Worm (Caenorhabditis elegans): Measurements from ENCODE around the gene F35A5.5.

Gene F35A5.5

DNA sequence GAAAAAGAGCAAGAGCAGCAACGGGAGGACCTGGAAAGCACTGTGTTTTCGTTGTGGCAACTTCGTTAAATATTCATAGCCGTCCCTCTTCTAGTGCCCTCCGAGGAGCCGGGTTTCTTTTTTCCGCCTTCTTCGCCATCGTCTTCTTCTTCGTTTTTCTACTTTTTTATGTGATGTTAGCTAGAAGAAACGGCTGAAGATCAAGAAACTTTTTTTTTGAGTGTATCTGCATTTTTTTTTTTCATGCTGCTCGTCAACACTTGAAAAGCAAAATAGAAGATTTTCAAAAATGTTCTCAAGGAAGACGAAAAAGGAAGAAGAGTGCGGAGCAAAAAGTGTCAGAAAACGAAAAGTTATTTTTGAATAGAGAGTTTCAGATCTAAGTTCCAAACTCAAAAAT lies 31.8 kb upstream of the F35A5.5 start:
- TF ChIP-seq snpc-4 (GFP tag; optimal IDR thresholded peaks at IDR 0.05): no peak
- no peak for TF ChIP-seq snpc-4 (tag; optimal IDR thresholded peaks at IDR 0.05)
- no peak for TF ChIP-seq unc-130 (GFP tag; optimal IDR thresholded peaks at IDR 0.05)
- TF ChIP-seq tbp1 (GFP tag; optimal IDR thresholded peaks at IDR 0.05): no peak
- TF ChIP-seq ama-1 (optimal IDR thresholded peaks at IDR 0.05): no peak
- TF ChIP-seq ama-1 (GFP tag; optimal IDR thresholded peaks at IDR 0.05): no peak
- TF ChIP-seq C17E4.6 (GFP tag; IDR thresholded peaks at IDR 0.05): no peak
- TF ChIP-seq ceh-27 (GFP tag; optimal IDR thresholded peaks at IDR 0.05): no peak
- no peak for TF ChIP-seq lir-1 (GFP tag; conservative IDR thresholded peaks at IDR 0.05)
- TF ChIP-seq attf-3 (GFP tag; conservative IDR thresholded peaks at IDR 0.05): no peak
- TF ChIP-seq F10E7.11 (tag; optimal IDR thresholded peaks at IDR 0.05): no peak
- no peak for TF ChIP-seq rpc-1 (optimal IDR thresholded peaks at IDR 0.05)
- TF ChIP-seq rpc-1 (tag; optimal IDR thresholded peaks at IDR 0.05): no peak
- TF ChIP-seq B0261.1 (tag; optimal IDR thresholded peaks at IDR 0.05): no peak
- TF ChIP-seq ceh-40 (GFP tag; IDR thresholded peaks at IDR 0.05): no peak
- no peak for TF ChIP-seq mcd-1 (GFP tag; IDR thresholded peaks at IDR 0.05)

DNA sequence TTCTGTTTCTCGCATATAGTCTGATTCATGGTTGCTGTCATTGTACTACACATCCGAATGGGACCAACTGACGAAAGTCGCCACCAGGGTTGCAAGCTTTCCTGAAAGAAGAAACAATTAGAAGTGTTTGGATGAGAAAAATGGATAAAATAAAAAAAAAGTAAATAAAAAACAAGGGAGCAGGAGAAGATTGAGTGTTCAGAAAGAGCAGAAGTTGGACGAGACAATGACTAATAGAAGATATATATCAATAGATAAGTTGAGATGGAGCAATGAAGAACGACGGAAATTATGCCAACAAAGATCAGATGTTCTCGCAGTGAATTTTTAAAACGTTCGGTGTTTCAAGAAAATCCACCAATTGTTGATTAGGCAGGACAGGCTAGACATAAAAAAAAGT lies 31.3 kb upstream of the F35A5.5 start, which contains the start of gene fkh-9:
Gene fkh-9, minus strand, starts transcription at position 101 of the 400 bp plus-strand sequence.
- no peak for TF ChIP-seq egrh-3 (GFP tag; IDR thresholded peaks at IDR 0.05)
- TF ChIP-seq aptf-2 (GFP tag; conservative IDR thresholded peaks at IDR 0.05): no peak

DNA sequence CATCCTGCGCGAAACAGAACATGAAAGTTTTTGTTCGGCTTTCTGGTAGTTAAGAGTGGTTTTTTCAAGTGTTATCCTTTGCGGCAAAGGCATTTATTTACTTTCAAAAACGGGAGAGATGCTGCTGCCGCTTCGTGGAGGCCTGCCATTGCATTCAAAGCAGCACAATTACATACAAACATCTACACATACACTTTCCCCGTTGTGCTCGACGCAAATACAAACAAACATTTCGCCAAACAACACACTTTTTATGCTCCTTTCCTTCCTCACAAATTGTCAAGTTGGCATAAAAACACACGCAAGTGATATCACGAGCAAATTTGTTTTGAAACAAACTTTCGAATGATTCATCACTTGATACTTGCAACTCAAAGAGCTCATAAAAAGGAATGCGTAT lies 30.6 kb upstream of the F35A5.5 start:
- TF ChIP-seq Y79H2A.3 (GFP tag; conservative IDR thresholded peaks at IDR 0.05) (no peak), athp-1 (tag; optimal IDR thresholded peaks at IDR 0.05) (no peak), F22D6.2 (tag; optimal IDR thresholded peaks at IDR 0.05) (no peak), madf-6 (GFP tag; IDR thresholded peaks at IDR 0.05) (no peak), fkh-3 (tag; optimal IDR thresholded peaks at IDR 0.05) (no peak), dox-1 (GFP tag; IDR thresholded peaks at IDR 0.05) (no peak), rec-8 (tag; optimal IDR thresholded peaks at IDR 0.05) (no peak), sea-2 (GFP tag; IDR thresholded peaks at IDR 0.05) (no peak)

ce11 chrX:3824907-3825689 lies 29.6 kb upstream of the F35A5.5 start:
- TF ChIP-seq nhr-80 (tag; optimal IDR thresholded peaks at IDR 0.05): peak; percentile 52
- TF ChIP-seq Y79H2A.3 (GFP tag; conservative IDR thresholded peaks at IDR 0.05): no peak

DNA sequence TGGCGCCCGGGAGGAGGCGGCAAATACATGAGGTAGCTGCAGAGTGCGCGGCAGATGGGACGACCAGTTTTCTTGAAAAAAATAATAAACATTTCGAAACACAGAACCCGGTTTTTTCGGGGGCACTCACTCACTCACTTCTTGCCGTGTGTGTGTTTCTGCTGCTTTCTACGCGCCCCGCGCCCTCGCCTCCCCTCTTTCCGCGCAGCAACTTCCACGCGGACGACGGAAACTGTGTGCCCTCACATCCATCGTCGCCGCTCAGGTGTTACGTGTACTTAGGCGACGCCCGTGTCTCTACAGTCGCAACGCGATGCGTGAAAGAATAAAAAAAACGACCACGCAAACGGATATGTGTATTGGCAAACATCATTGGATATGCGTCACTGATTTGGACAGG lies 28.9 kb upstream of the F35A5.5 start:
- TF ChIP-seq hlh-12 (tag; optimal IDR thresholded peaks at IDR 0.05): no peak
- no peak for TF ChIP-seq F57A8.1 (GFP tag; optimal IDR thresholded peaks at IDR 0.05)
- TF ChIP-seq hlh-26 (GFP tag; conservative IDR thresholded peaks at IDR 0.05): no peak
- TF ChIP-seq K12H6.12 (tag; optimal IDR thresholded peaks at IDR 0.05): no peak
- TF ChIP-seq zfh-2 (GFP tag; conservative IDR thresholded peaks at IDR 0.05): peak; percentile 81
- 0 out of 2 replicates have a peak, but pooled peaks have one; percentile 37 for TF ChIP-seq ztf-28 (GFP tag; IDR thresholded peaks at IDR 0.05)
- TF ChIP-seq snpc-1.3 (tag; optimal IDR thresholded peaks at IDR 0.05; ENCODE audit: insufficient read depth): no peak

All from whole organism, young adult.